Worm (Caenorhabditis elegans) whole organism, L2 larva: ENCODE measurements around the gene fbxa-120.

ENCODE experiments used
- lin-39 ChIP-seq: fragments of 150-350 bp; optimal IDR thresholded peaks from 2 replicates; lab custom pipeline; 2014; ENCODE audit warnings: missing biosample characterization, missing genetic modification reagents, missing genetic modification characterization
- nhr-11 ChIP-seq: fragments of 150-350 bp; optimal IDR thresholded peaks from 2 replicates; lab custom pipeline; 2014; ENCODE audit warnings: missing biosample characterization, missing genetic modification characterization

ce11 chrX:17340484-17340883, 38.0 kb downstream of the fbxa-120 start, which contains the start of gene C53C11.1:
- TF ChIP-seq lin-39 (tag; lab: Kevin White, UChicago) (no peak), nhr-11 (tag; lab: Kevin White, UChicago) (no peak)
